Worm (Caenorhabditis elegans) whole organism, young adult: ENCODE measurements around the gene fic-1.

Source experiments
- F10E7.11 ChIP-seq: sonication (generic microtip); optimal IDR thresholded peaks from 2 replicates; lab custom pipeline; 2017; ENCODE audit warnings: mild to moderate bottlenecking, missing genetic modification characterization, moderate library complexity, missing compliant biosample characterization
- F22D6.2 ChIP-seq: sonication (generic microtip); optimal IDR thresholded peaks from 2 replicates; lab custom pipeline; 2016; ENCODE audit warnings: mild to moderate bottlenecking, missing genetic modification characterization, missing compliant biosample characterization
- F33H1.4 ChIP-seq: fragments of 200-800 bp; sonication (Bioruptor generic); IDR thresholded peaks from 2 replicates; pipeline ENCODE4 v1.3.6; 2022; ENCODE audit warnings: missing genetic modification reagents, missing genetic modification characterization, missing compliant biosample characterization
- F49E8.2 ChIP-seq: sonication (generic microtip); optimal IDR thresholded peaks from 3 replicates; lab custom pipeline; 2017; ENCODE audit warnings: missing genetic modification characterization, mild to moderate bottlenecking, missing compliant biosample characterization, antibody characterized with exemption, moderate library complexity; ENCODE audit not compliant: insufficient read depth
- F52B5.7 ChIP-seq: sonication (generic microtip); optimal IDR thresholded peaks from 2 replicates; lab custom pipeline; 2016; ENCODE audit warnings: mild to moderate bottlenecking, missing genetic modification characterization, missing compliant biosample characterization
- F57A8.1 ChIP-seq: fragments of 200-800 bp; sonication (Bioruptor generic); optimal IDR thresholded peaks from 2 replicates; lab custom pipeline; 2018; ENCODE audit warnings: mild to moderate bottlenecking, missing genetic modification characterization, moderate library complexity, missing compliant biosample characterization
- K11D2.4 ChIP-seq: fragments of 200-800 bp; sonication (Bioruptor generic); IDR thresholded peaks from 2 replicates; pipeline ENCODE4 v1.3.6; 2022; ENCODE audit warnings: missing genetic modification reagents, missing genetic modification characterization, missing compliant biosample characterization
- K12H6.12 ChIP-seq: fragments of 200-800 bp; sonication (Bioruptor generic); optimal IDR thresholded peaks from 2 replicates; lab custom pipeline; 2018; ENCODE audit warnings: mild to moderate bottlenecking, missing genetic modification characterization, missing compliant biosample characterization
- T07F8.4 ChIP-seq: sonication (generic microtip); optimal IDR thresholded peaks from 2 replicates; lab custom pipeline; 2016; ENCODE audit warnings: mild to moderate bottlenecking, missing genetic modification characterization, moderate library complexity, missing compliant biosample characterization
- Y53F4B.3 ChIP-seq: fragments of 200-800 bp; sonication (Bioruptor generic); IDR thresholded peaks from 2 replicates; pipeline ENCODE4 v1.3.6; 2022; ENCODE audit warnings: missing genetic modification reagents, missing genetic modification characterization, missing compliant biosample characterization
- Y53G8AR.9 ChIP-seq: fragments of 200-800 bp; sonication (Bioruptor generic); conservative IDR thresholded peaks from 2 replicates; pipeline ENCODE4 v1.3.6; 2022; ENCODE audit warnings: missing genetic modification reagents, missing genetic modification characterization, missing compliant biosample characterization
- athp-1 ChIP-seq: sonication (generic microtip); optimal IDR thresholded peaks from 2 replicates; lab custom pipeline; 2017; ENCODE audit warnings: mild to moderate bottlenecking, missing genetic modification characterization, missing compliant biosample characterization
- attf-6 ChIP-seq: fragments of 200-800 bp; sonication (Bioruptor generic); IDR thresholded peaks from 2 replicates; pipeline ENCODE4 v1.3.6; 2022; ENCODE audit warnings: missing genetic modification reagents, missing genetic modification characterization, missing compliant biosample characterization
- bed-1 ChIP-seq: fragments of 200-800 bp; sonication (Bioruptor generic); IDR thresholded peaks from 2 replicates; pipeline ENCODE4 v1.3.6; 2022; ENCODE audit warnings: missing genetic modification reagents, missing genetic modification characterization, missing compliant biosample characterization
- ccch-3 ChIP-seq: fragments of 200-800 bp; sonication (Bioruptor generic); optimal IDR thresholded peaks from 2 replicates; lab custom pipeline; 2018; ENCODE audit warnings: mild to moderate bottlenecking, missing genetic modification characterization, missing compliant biosample characterization
- cebp-2 ChIP-seq: fragments of 200-800 bp; sonication (Bioruptor generic); IDR thresholded peaks from 2 replicates; pipeline ENCODE4 v1.3.6; 2022; ENCODE audit warnings: missing genetic modification characterization, missing compliant biosample characterization
- ceh-58 ChIP-seq: fragments of 200-800 bp; sonication (Bioruptor generic); IDR thresholded peaks from 2 replicates; pipeline ENCODE4 v1.3.6; 2022; ENCODE audit warnings: missing genetic modification characterization, missing compliant biosample characterization
- ceh-91 ChIP-seq: fragments of 200-800 bp; sonication (Bioruptor generic); IDR thresholded peaks from 2 replicates; pipeline ENCODE4 v1.3.6; 2022; ENCODE audit warnings: missing genetic modification reagents, missing genetic modification characterization, missing compliant biosample characterization
- die-1 ChIP-seq: sonication (generic microtip); optimal IDR thresholded peaks from 2 replicates; lab custom pipeline; 2016; ENCODE audit warnings: missing genotype, mild to moderate bottlenecking, missing genetic modification characterization, missing compliant biosample characterization
- egl-44 ChIP-seq: fragments of 200-800 bp; sonication (Bioruptor generic); IDR thresholded peaks from 2 replicates; pipeline ENCODE4 v1.3.6; 2022; ENCODE audit warnings: missing genetic modification reagents, missing genetic modification characterization, missing compliant biosample characterization
- ekl-4 ChIP-seq: fragments of 200-800 bp; sonication (Bioruptor generic); IDR thresholded peaks from 2 replicates; pipeline ENCODE4 v1.3.6; 2022; ENCODE audit warnings: missing genetic modification reagents, missing genetic modification characterization, missing compliant biosample characterization
- ets-4 ChIP-seq: fragments of 200-800 bp; sonication (Bioruptor generic); optimal IDR thresholded peaks from 2 replicates; lab custom pipeline; 2018; ENCODE audit warnings: mild to moderate bottlenecking, missing genetic modification characterization, missing compliant biosample characterization
- hlh-12 ChIP-seq: sonication (generic microtip); optimal IDR thresholded peaks from 2 replicates; lab custom pipeline; 2016; ENCODE audit warnings: missing genetic modification characterization, missing compliant biosample characterization
- lag-1 ChIP-seq: fragments of 200-800 bp; sonication (Bioruptor generic); IDR thresholded peaks from 2 replicates; pipeline ENCODE4 v1.3.6; 2022; ENCODE audit warnings: missing genetic modification reagents, missing genetic modification characterization, missing compliant biosample characterization
- let-607 ChIP-seq, 2 experiments: fragments of 200-800 bp in 1 of 2; sonication (Bioruptor generic) in 1 of 2; sonication (generic microtip) in 1 of 2; optimal IDR thresholded peaks; 2 replicates each; lab custom pipeline; 2016 to 2018; ENCODE audit warnings: mild to moderate bottlenecking in 2 of 2, missing compliant biosample characterization in 2 of 2, missing genetic modification characterization in 2 of 2, moderate library complexity in 2 of 2, missing genotype in 1 of 2
- lin-40 ChIP-seq: sonication (generic microtip); optimal IDR thresholded peaks from 2 replicates; lab custom pipeline; 2016; ENCODE audit warnings: missing genetic modification characterization, mild to moderate bottlenecking, missing compliant biosample characterization, missing genotype, missing genetic modification reagents
- lir-1 ChIP-seq: fragments of 200-800 bp; sonication (Bioruptor generic); conservative IDR thresholded peaks from 2 replicates; pipeline ENCODE4 v1.3.6; 2022; ENCODE audit warnings: missing genetic modification reagents, missing genetic modification characterization, missing compliant biosample characterization
- mcd-1 ChIP-seq: fragments of 200-800 bp; sonication (Bioruptor generic); IDR thresholded peaks from 2 replicates; pipeline ENCODE4 v1.3.6; 2022; ENCODE audit warnings: missing genetic modification reagents, missing genetic modification characterization, missing compliant biosample characterization
- mel-28 ChIP-seq: sonication (generic microtip); optimal IDR thresholded peaks from 2 replicates; lab custom pipeline; 2016; ENCODE audit warnings: borderline replicate concordance, mild to moderate bottlenecking, missing genetic modification characterization, missing compliant biosample characterization
- nfya-1 ChIP-seq: sonication (generic microtip); optimal IDR thresholded peaks from 2 replicates; lab custom pipeline; 2017; ENCODE audit warnings: antibody characterized with exemption, missing compliant biosample characterization, missing genetic modification characterization, borderline replicate concordance; ENCODE audit not compliant: insufficient read depth
- nfya-2 ChIP-seq: fragments of 200-800 bp; sonication (Bioruptor generic); IDR thresholded peaks from 2 replicates; pipeline ENCODE4 v1.3.6; 2022; ENCODE audit warnings: missing genetic modification reagents, missing genetic modification characterization, missing compliant biosample characterization
- nhr-80 ChIP-seq: sonication (generic microtip); optimal IDR thresholded peaks from 2 replicates; lab custom pipeline; 2016; ENCODE audit warnings: missing genetic modification characterization, missing compliant biosample characterization
- rpc-1 ChIP-seq, 2 experiments: fragments of 150-350 bp in 1 of 2; sonication (generic microtip) in 1 of 2; optimal IDR thresholded peaks; 2 replicates each; lab custom pipeline; 2014 to 2018; ENCODE audit warnings: missing biosample characterization in 1 of 2, missing genetic modification characterization in 1 of 2, missing genetic modification reagents in 1 of 2, missing genotype in 1 of 2
- snpc-1.1 ChIP-seq: sonication (generic microtip); optimal IDR thresholded peaks from 2 replicates; lab custom pipeline; 2017; ENCODE audit warnings: missing genetic modification characterization, mild to moderate bottlenecking, missing compliant biosample characterization, antibody characterized with exemption, moderate library complexity, missing genotype, missing genetic modification reagents; ENCODE audit not compliant: insufficient read depth
- tbp1 ChIP-seq: fragments of 200-800 bp; sonication (Bioruptor generic); optimal IDR thresholded peaks from 2 replicates; lab custom pipeline; 2018; ENCODE audit warnings: mild to moderate bottlenecking, missing genetic modification characterization, missing compliant biosample characterization
- unc-130 ChIP-seq: sonication (generic microtip); optimal IDR thresholded peaks from 2 replicates; lab custom pipeline; 2016; ENCODE audit warnings: missing genetic modification reagents, missing genetic modification characterization, missing compliant biosample characterization
- ztf-18 ChIP-seq: sonication (generic microtip); optimal IDR thresholded peaks from 2 replicates; lab custom pipeline; 2016; ENCODE audit warnings: missing genotype, mild to moderate bottlenecking, missing genetic modification characterization, missing compliant biosample characterization

fic-1 gene

DNA sequence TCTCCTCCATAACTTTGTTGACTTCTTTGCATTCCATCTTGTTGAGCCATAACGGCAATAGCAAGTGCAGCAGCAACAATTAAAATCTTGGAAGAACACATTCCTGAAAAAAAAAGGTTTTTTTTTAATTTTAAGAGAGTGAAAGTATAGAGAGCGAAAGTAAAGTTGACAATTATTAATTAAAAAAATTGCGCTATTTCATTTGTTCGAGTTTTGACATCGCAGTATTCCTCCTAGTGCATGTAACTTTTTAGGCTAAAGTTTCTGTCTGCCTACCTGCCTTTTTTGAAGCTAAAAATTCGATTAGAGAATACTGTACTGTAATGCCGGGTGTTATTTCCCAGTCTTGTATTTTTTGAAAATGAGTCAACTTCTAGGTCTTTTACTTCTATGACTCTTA lies 45.3 kb upstream of the fic-1 start, which contains the start of gene srlf-12:
Gene srlf-12, minus strand, starts transcription at position 101 of the 400 bp plus-strand sequence.
- TF ChIP-seq nfya-1 (no peak), F22D6.2 (no peak), attf-6 (no peak), lag-1 (GFP tag; lab: Robert Waterston, UW) (no peak), unc-130 (GFP tag; lab: Kevin White, UChicago) (no peak), F10E7.11 (tag; lab: Kevin White, UChicago) (no peak), bed-1 (GFP tag; lab: Robert Waterston, UW) (no peak), ccch-3 (no peak), T07F8.4 (tag; lab: Kevin White, UChicago) (no peak)
- TF ChIP-seq, all 124 proteins: peak for 0

DNA sequence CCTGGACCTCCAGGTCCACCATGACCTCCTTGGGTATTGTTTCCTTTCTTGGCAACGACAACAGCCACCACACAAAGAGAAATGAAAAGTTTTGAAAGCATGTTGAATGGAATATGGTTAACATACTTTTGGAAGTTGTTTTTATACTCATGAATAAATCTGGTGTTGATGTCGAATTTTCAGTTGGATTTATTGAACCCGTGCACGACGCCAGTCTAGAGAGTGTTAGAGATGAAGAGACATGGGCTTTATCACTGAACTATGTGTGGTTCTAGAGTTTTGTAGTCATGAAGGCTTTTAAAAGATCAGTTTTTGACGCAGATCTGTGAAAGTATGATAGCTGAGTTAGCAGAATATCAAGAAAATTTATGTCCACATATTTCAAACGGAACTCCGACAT lies 43.0 kb upstream of the fic-1 start, which contains the start of gene srlf-14:
Gene srlf-14, minus strand, starts transcription at position 101 of the 400 bp plus-strand sequence.
- TF ChIP-seq F57A8.1, result no peak
- no peak for TF ChIP-seq ccch-3
- no peak for TF ChIP-seq mcd-1 (GFP tag; lab: Robert Waterston, UW)
- no peak for TF ChIP-seq Y53F4B.3
- no peak for TF ChIP-seq lin-40 (tag; lab: Kevin White, UChicago)
- no peak for TF ChIP-seq snpc-1.1 (tag; lab: Kevin White, UChicago)
- no peak for TF ChIP-seq ets-4
- TF ChIP-seq die-1, result no peak

DNA sequence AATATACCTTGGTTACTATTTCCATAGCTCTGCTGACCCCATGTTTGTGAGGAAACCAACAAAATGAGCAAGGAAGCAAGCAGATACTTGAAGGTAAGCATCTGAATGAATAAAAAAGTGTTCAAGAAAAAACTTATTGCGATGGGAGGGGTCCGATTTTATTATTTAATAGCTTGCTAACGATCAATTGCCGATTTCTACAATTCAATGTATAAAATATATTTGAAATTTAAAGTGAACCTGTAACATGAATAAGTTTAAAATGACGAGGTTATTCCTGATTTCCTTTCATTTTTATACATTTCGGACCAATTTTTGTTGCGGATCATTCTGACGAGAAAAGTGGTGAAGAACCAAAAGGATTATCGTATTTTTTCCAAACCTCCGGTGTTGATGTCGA lies 40.7 kb upstream of the fic-1 start, which contains the start of gene srlf-13:
Gene srlf-13, minus strand, starts transcription at position 101 of the 400 bp plus-strand sequence.
- TF ChIP-seq tbp1, result no peak
- TF ChIP-seq ceh-58, result no peak
- no peak for TF ChIP-seq lir-1 (GFP tag; lab: Robert Waterston, UW)
- TF ChIP-seq hlh-12 (tag; lab: Kevin White, UChicago), result no peak
- TF ChIP-seq attf-6, result no peak
- no peak for TF ChIP-seq ceh-91
- TF ChIP-seq F33H1.4 (GFP tag; lab: Robert Waterston, UW), result no peak
- TF ChIP-seq F52B5.7 (tag; lab: Kevin White, UChicago), result no peak
- no peak for TF ChIP-seq nfya-2 (GFP tag; lab: Robert Waterston, UW)

DNA sequence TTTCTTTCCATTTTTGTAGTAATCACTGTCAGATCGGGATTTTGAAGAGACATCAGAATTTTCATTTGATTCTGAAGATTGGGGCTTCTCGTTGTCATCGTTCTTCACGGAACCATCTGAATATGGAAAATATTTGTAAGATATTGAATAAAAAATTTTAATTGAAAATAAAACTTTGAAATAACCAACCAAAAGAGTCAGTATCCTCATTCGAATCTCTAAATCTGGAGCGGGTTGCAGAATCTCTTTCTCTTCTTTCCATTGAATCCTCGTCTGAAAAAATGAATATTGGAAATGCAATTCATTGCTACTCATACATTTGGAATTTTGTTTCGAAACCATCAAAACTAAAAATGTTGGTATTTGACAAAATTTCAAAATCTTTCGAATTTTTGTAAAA lies 39.1 kb upstream of the fic-1 start:
- no peak for TF ChIP-seq nfya-1
- TF ChIP-seq K11D2.4, result no peak
- no peak for TF ChIP-seq nhr-80 (tag; lab: Kevin White, UChicago)
- TF ChIP-seq F57A8.1, result no peak
- no peak for TF ChIP-seq let-607 (tag; optimal IDR thresholded peaks at IDR 0.05; lab: Kevin White, UChicago)
- TF ChIP-seq Y53G8AR.9, result no peak
- no peak for TF ChIP-seq egl-44
- no peak for TF ChIP-seq ztf-18
- no peak for TF ChIP-seq K12H6.12
- no peak for TF ChIP-seq F49E8.2 (tag; lab: Kevin White, UChicago)

DNA sequence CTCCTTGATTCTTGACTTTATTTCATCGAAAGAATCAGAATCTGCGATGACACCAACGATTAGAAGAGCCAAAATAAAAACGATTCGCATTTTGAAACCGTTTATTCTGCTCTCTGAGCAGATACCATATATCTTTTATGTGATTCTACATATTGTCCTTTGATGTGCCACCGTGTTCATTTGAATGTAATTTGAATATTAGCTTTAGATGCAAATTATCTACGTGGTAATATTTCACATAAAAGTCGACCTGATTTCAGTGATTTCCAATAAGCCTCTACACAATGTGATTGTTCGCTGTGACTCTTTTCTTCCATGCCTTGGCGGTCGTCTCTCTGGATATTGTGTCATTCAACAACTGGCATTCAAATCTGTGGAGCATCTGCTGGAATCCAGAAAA lies 38.2 kb upstream of the fic-1 start, which contains the start of the genes F13E9.9 and F13E9.19:
Gene F13E9.9, minus strand, starts transcription at position 101 of the 400 bp plus-strand sequence.
Gene F13E9.19, plus strand, starts transcription at position 316 of the 400 bp plus-strand sequence.
- TF ChIP-seq ekl-4 (GFP tag; lab: Robert Waterston, UW), result no peak
- TF ChIP-seq mel-28 (tag; lab: Kevin White, UChicago), result no peak
- TF ChIP-seq athp-1 (tag; lab: Kevin White, UChicago), result no peak
- no peak for TF ChIP-seq Y53F4B.3
- no peak for TF ChIP-seq rpc-1 (optimal IDR thresholded peaks at IDR 0.05; lab: Kevin White, UChicago)
- no peak for TF ChIP-seq rpc-1 (tag; optimal IDR thresholded peaks at IDR 0.05; lab: Kevin White, UChicago)
- TF ChIP-seq cebp-2, result no peak
